Worm (Caenorhabditis elegans) whole organism, L2 larva: Measurements from ENCODE around the gene Y51H7C.3.

ENCODE experiments used
- C34F6.9 ChIP-seq: fragments of 150-350 bp; optimal IDR thresholded peaks from 2 replicates; lab custom pipeline; 2014; ENCODE audit warnings: missing biosample characterization, missing genetic modification characterization
- F13H6.1 ChIP-seq: sonication (generic microtip); optimal IDR thresholded peaks from 2 replicates; lab custom pipeline; 2016; ENCODE audit warnings: missing genetic modification characterization, missing compliant biosample characterization
- Y55F3AM.14 ChIP-seq: fragments of 200-800 bp; sonication (Bioruptor generic); optimal IDR thresholded peaks from 2 replicates; lab custom pipeline; 2018; ENCODE audit warnings: mild to moderate bottlenecking, missing genetic modification characterization, missing compliant biosample characterization
- ZK546.5 ChIP-seq: sonication (generic microtip); optimal IDR thresholded peaks from 2 replicates; lab custom pipeline; 2017; ENCODE audit warnings: missing biosample characterization, missing genetic modification characterization
- aly-2 ChIP-seq: fragments of 150-350 bp; optimal IDR thresholded peaks from 2 replicates; lab custom pipeline; 2014; ENCODE audit warnings: missing biosample characterization, missing genetic modification characterization
- blmp-1 ChIP-seq: sonication (generic microtip); optimal IDR thresholded peaks from 2 replicates; lab custom pipeline; 2017; ENCODE audit warnings: missing genetic modification characterization, mild to moderate bottlenecking, missing compliant biosample characterization, antibody characterized with exemption, moderate library complexity; ENCODE audit not compliant: insufficient read depth
- ceh-16 ChIP-seq: fragments of 150-350 bp; optimal IDR thresholded peaks from 2 replicates; lab custom pipeline; 2014; ENCODE audit warnings: missing biosample characterization, missing genetic modification characterization
- crh-2 ChIP-seq: sonication (generic microtip); optimal IDR thresholded peaks from 2 replicates; lab custom pipeline; 2017; ENCODE audit warnings: missing biosample characterization, missing genetic modification characterization
- dmd-4 ChIP-seq: sonication (generic microtip); optimal IDR thresholded peaks from 2 replicates; lab custom pipeline; 2017; ENCODE audit warnings: missing biosample characterization, missing genetic modification characterization
- egl-27 ChIP-seq: sonication (generic microtip); optimal IDR thresholded peaks from 3 replicates; lab custom pipeline; 2017; ENCODE audit warnings: missing biosample characterization, missing genetic modification reagents, missing genetic modification characterization
- elt-1 ChIP-seq: fragments of 150-350 bp; optimal IDR thresholded peaks from 2 replicates; lab custom pipeline; 2014; ENCODE audit warnings: missing biosample characterization, missing genetic modification characterization
- elt-3 ChIP-seq: sonication (generic microtip); optimal IDR thresholded peaks from 2 replicates; lab custom pipeline; 2017; ENCODE audit warnings: missing biosample characterization, missing genetic modification characterization
- fos-1 ChIP-seq: fragments of 150-350 bp; optimal IDR thresholded peaks from 2 replicates; lab custom pipeline; 2014; ENCODE audit warnings: missing biosample characterization, missing genetic modification characterization
- gmeb-1 ChIP-seq: fragments of 150-350 bp; optimal IDR thresholded peaks from 2 replicates; lab custom pipeline; 2014; ENCODE audit warnings: missing biosample characterization, missing genetic modification characterization
- lin-11 ChIP-seq: fragments of 150-350 bp; sonication (generic microtip); optimal IDR thresholded peaks from 2 replicates; lab custom pipeline; 2014; ENCODE audit warnings: missing biosample characterization, missing genetic modification characterization, inconsistent platforms, mixed read lengths
- lin-39 ChIP-seq: fragments of 150-350 bp; optimal IDR thresholded peaks from 2 replicates; lab custom pipeline; 2014; ENCODE audit warnings: missing biosample characterization, missing genetic modification reagents, missing genetic modification characterization
- lsy-2 ChIP-seq, 2 experiments: fragments of 150-350 bp in 1 of 2; sonication (generic microtip) in 1 of 2; optimal IDR thresholded peaks; 2 replicates each; lab custom pipeline; 2014 to 2017; ENCODE audit warnings: missing biosample characterization in 2 of 2, missing genetic modification characterization in 2 of 2
- mab-5 ChIP-seq: fragments of 150-350 bp; optimal IDR thresholded peaks from 2 replicates; lab custom pipeline; 2014; ENCODE audit warnings: missing biosample characterization, missing genetic modification characterization
- mbf-1 ChIP-seq: sonication (generic microtip); optimal IDR thresholded peaks from 2 replicates; lab custom pipeline; 2017; ENCODE audit warnings: missing biosample characterization, missing genetic modification characterization
- mdl-1 ChIP-seq, 2 experiments: fragments of 150-350 bp in 1 of 2; sonication (generic microtip) in 1 of 2; optimal IDR thresholded peaks; 2 replicates each; lab custom pipeline; 2017; ENCODE audit warnings: missing biosample characterization in 2 of 2, missing genetic modification characterization in 2 of 2
- nhr-12 ChIP-seq: fragments of 150-350 bp; optimal IDR thresholded peaks from 2 replicates; lab custom pipeline; 2014; ENCODE audit warnings: missing biosample characterization, missing genetic modification characterization
- nhr-21 ChIP-seq: fragments of 150-350 bp; optimal IDR thresholded peaks from 2 replicates; lab custom pipeline; 2014; ENCODE audit warnings: missing biosample characterization, missing genetic modification characterization
- nhr-237 ChIP-seq: fragments of 150-350 bp; optimal IDR thresholded peaks from 2 replicates; lab custom pipeline; 2014; ENCODE audit warnings: missing biosample characterization, missing genetic modification characterization
- nhr-25 ChIP-seq: fragments of 150-350 bp; sonication (generic microtip); optimal IDR thresholded peaks from 3 replicates; lab custom pipeline; 2014; ENCODE audit warnings: missing biosample characterization, missing genetic modification characterization
- sem-4 ChIP-seq: fragments of 150-350 bp; optimal IDR thresholded peaks from 2 replicates; lab custom pipeline; 2014; ENCODE audit warnings: missing biosample characterization, missing genetic modification reagents, missing genetic modification characterization
- skn-1 ChIP-seq: sonication (generic microtip); optimal IDR thresholded peaks from 2 replicates; lab custom pipeline; 2017; ENCODE audit warnings: missing biosample characterization, missing genetic modification characterization
- sma-3 ChIP-seq: sonication (generic microtip); optimal IDR thresholded peaks from 2 replicates; lab custom pipeline; 2016; ENCODE audit warnings: missing genetic modification reagents, missing genetic modification characterization, missing compliant biosample characterization
- sma-9 ChIP-seq, 2 experiments: fragments of 150-350 bp in 1 of 2; sonication (generic microtip) in 1 of 2; optimal IDR thresholded peaks; 2 replicates each; lab custom pipeline; 2014 to 2016; ENCODE audit warnings: missing genetic modification characterization in 2 of 2, mild to moderate bottlenecking in 1 of 2, missing biosample characterization in 1 of 2, missing compliant biosample characterization in 1 of 2, missing genetic modification reagents in 1 of 2, moderate library complexity in 1 of 2
- snpc-4 ChIP-seq: fragments of 150-350 bp; optimal IDR thresholded peaks from 2 replicates; lab custom pipeline; 2014; ENCODE audit warnings: missing biosample characterization, missing genetic modification characterization
- unc-39 ChIP-seq: fragments of 150-350 bp; optimal IDR thresholded peaks from 2 replicates; lab custom pipeline; 2014; ENCODE audit warnings: missing biosample characterization, missing genetic modification characterization
- unc-62 ChIP-seq: fragments of 150-350 bp; optimal IDR thresholded peaks from 2 replicates; lab custom pipeline; 2014; ENCODE audit warnings: missing biosample characterization, missing genetic modification reagents, missing genetic modification characterization
- zag-1 ChIP-seq: fragments of 150-350 bp; optimal IDR thresholded peaks from 2 replicates; lab custom pipeline; 2014; ENCODE audit warnings: missing biosample characterization, missing genetic modification characterization
- ztf-1 ChIP-seq: fragments of 200-800 bp; sonication (Bioruptor generic); conservative IDR thresholded peaks from 2 replicates; pipeline ENCODE4 v1.3.6; 2022; ENCODE audit warnings: missing genetic modification characterization, missing compliant biosample characterization
- ztf-11 ChIP-seq: sonication (generic microtip); optimal IDR thresholded peaks from 2 replicates; lab custom pipeline; 2017; ENCODE audit warnings: missing biosample characterization, missing genetic modification characterization
- ztf-4 ChIP-seq: fragments of 150-350 bp; optimal IDR thresholded peaks from 2 replicates; lab custom pipeline; 2014; ENCODE audit warnings: missing biosample characterization, missing genetic modification characterization

Y51H7C.3 gene

ce11 chrII:1438336-1438589, at the start of gene Y51H7C.3:
Gene Y51H7C.3, plus strand, starts transcription at chrII:1438490.
- TF ChIP-seq ZK546.5 (tag; lab: Kevin White, UChicago) (no peak), mdl-1 (tag; optimal IDR thresholded peaks at IDR 0.05; lab: Kevin White, UChicago) (no peak), snpc-4 (tag; lab: Kevin White, UChicago) (no peak), elt-3 (tag; lab: Kevin White, UChicago) (no peak), fos-1 (tag; lab: Kevin White, UChicago) (no peak)

ce11 chrII:1397703-1398102, 40.6 kb upstream of the Y51H7C.3 start, which contains the start of gene F54D12.8:
Gene F54D12.8, minus strand, starts transcription at chrII:1398038.
- TF ChIP-seq gmeb-1 (tag; lab: Kevin White, UChicago) (no peak), lin-11 (tag; lab: Kevin White, UChicago) (no peak), lsy-2 (tag; optimal IDR thresholded peaks at IDR 0.05; lab: Kevin White, UChicago) (no peak), ztf-1 (GFP tag; lab: Robert Waterston, UW) (no peak), zag-1 (tag; lab: Kevin White, UChicago) (no peak), nhr-21 (tag; lab: Kevin White, UChicago) (no peak), nhr-25 (tag; lab: Kevin White, UChicago) (no peak), mbf-1 (tag; lab: Kevin White, UChicago) (no peak), aly-2 (tag; lab: Kevin White, UChicago) (no peak), dmd-4 (tag; lab: Kevin White, UChicago) (no peak), mab-5 (tag; lab: Kevin White, UChicago) (no peak), nhr-237 (tag; lab: Kevin White, UChicago) (no peak), fos-1 (tag; lab: Kevin White, UChicago) (no peak), sma-3 (GFP tag; lab: Kevin White, UChicago) (no peak), nhr-12 (tag; lab: Kevin White, UChicago) (no peak), crh-2 (tag; lab: Kevin White, UChicago) (no peak), C34F6.9 (tag; lab: Kevin White, UChicago) (no peak), blmp-1 (tag; lab: Kevin White, UChicago) (no peak), egl-27 (no peak), elt-1 (tag; lab: Kevin White, UChicago) (no peak)

ce11 chrII:1398396-1398795, 39.9 kb upstream of the Y51H7C.3 start, which contains the start of gene F54D12.2:
Gene F54D12.2, plus strand, starts transcription at chrII:1398696.
- TF ChIP-seq elt-1 (tag; lab: Kevin White, UChicago) (no peak), unc-39 (tag; lab: Kevin White, UChicago) (no peak), mab-5 (tag; lab: Kevin White, UChicago) (no peak), mdl-1 (tag; optimal IDR thresholded peaks at IDR 0.05; lab: Kevin White, UChicago) (no peak), C34F6.9 (tag; lab: Kevin White, UChicago) (no peak), lin-39 (tag; lab: Kevin White, UChicago) (no peak), ztf-11 (tag; lab: Kevin White, UChicago) (no peak), ceh-16 (no peak), sem-4 (tag; lab: Kevin White, UChicago) (no peak), elt-3 (tag; lab: Kevin White, UChicago) (no peak), skn-1 (tag; lab: Kevin White, UChicago) (no peak), snpc-4 (tag; lab: Kevin White, UChicago) (no peak), unc-62 (GFP tag; lab: Kevin White, UChicago) (no peak), Y55F3AM.14 (no peak), F13H6.1 (tag; lab: Kevin White, UChicago) (no peak), zag-1 (tag; lab: Kevin White, UChicago) (no peak)

ce11 chrII:1400105-1400504, 38.2 kb upstream of the Y51H7C.3 start, which contains the start of gene F54D12.1:
Gene F54D12.1, plus strand, starts transcription at chrII:1400405.
- TF ChIP-seq egl-27: no peak
- no peak for TF ChIP-seq ztf-4
- TF ChIP-seq fos-1 (tag; lab: Kevin White, UChicago): no peak
- no peak for TF ChIP-seq gmeb-1 (tag; lab: Kevin White, UChicago)
- no peak for TF ChIP-seq mdl-1 (tag; optimal IDR thresholded peaks at IDR 0.05; lab: Kevin White, UChicago)
- no peak for TF ChIP-seq sma-9 (GFP tag; optimal IDR thresholded peaks at IDR 0.05; lab: Kevin White, UChicago)
- no peak for TF ChIP-seq sma-9 (tag; optimal IDR thresholded peaks at IDR 0.05; lab: Kevin White, UChicago)
- TF ChIP-seq dmd-4 (tag; lab: Kevin White, UChicago): no peak
- no peak for TF ChIP-seq ztf-1 (GFP tag; lab: Robert Waterston, UW)
- TF ChIP-seq C34F6.9 (tag; lab: Kevin White, UChicago): no peak
- TF ChIP-seq skn-1 (tag; lab: Kevin White, UChicago): no peak
- TF ChIP-seq, all 48 proteins: peak for 0
